Worm (Caenorhabditis elegans) whole organism, L1 larva: ENCODE data around the gene R02D5.10.

Experiments
- C16A3.4 ChIP-seq: fragments of 150-350 bp; optimal IDR thresholded peaks from 2 replicates; lab custom pipeline; 2014; ENCODE audit warnings: missing biosample characterization, missing genetic modification characterization
- C34B4.2 ChIP-seq: sonication (generic microtip); optimal IDR thresholded peaks from 2 replicates; lab custom pipeline; 2017; ENCODE audit warnings: mild to moderate bottlenecking, missing genetic modification characterization, missing compliant biosample characterization
- F16B12.6 ChIP-seq: fragments of 150-350 bp; optimal IDR thresholded peaks from 2 replicates; lab custom pipeline; 2014; ENCODE audit warnings: missing biosample characterization, missing genetic modification characterization
- aha-1 ChIP-seq: fragments of 150-350 bp; optimal IDR thresholded peaks from 2 replicates; lab custom pipeline; 2014; ENCODE audit warnings: missing biosample characterization, missing genetic modification characterization
- alr-1 ChIP-seq: fragments of 200-800 bp; sonication (Bioruptor generic); optimal IDR thresholded peaks from 2 replicates; lab custom pipeline; 2018; ENCODE audit warnings: borderline replicate concordance, mild to moderate bottlenecking, missing genetic modification characterization, missing compliant biosample characterization
- blmp-1 ChIP-seq: fragments of 150-350 bp; optimal IDR thresholded peaks from 2 replicates; lab custom pipeline; 2014; ENCODE audit warnings: missing biosample characterization, missing genetic modification characterization
- ceh-88 ChIP-seq: fragments of 200-800 bp; sonication (Bioruptor generic); IDR thresholded peaks from 2 replicates; pipeline ENCODE4 v1.3.6; 2022; ENCODE audit warnings: missing genetic modification characterization, missing compliant biosample characterization
- efl-1 ChIP-seq, 4 experiments: fragments of 150-350 bp; optimal IDR thresholded peaks in 3 of 4; peaks in 1 of 4; 1 replicate in 1 of 4; 2 replicates in 3 of 4; lab custom pipeline; 2014; ENCODE audit warnings: missing biosample characterization in 2 of 4, missing genetic modification characterization in 2 of 4, missing genetic modification reagents in 2 of 4
- egl-13 ChIP-seq: sonication (generic microtip); optimal IDR thresholded peaks from 2 replicates; lab custom pipeline; 2016; ENCODE audit warnings: missing genotype, missing genetic modification reagents, missing genetic modification characterization, missing compliant biosample characterization
- ets-5 ChIP-seq: fragments of 200-800 bp; sonication (Bioruptor generic); IDR thresholded peaks from 2 replicates; pipeline ENCODE4 v1.3.6; 2022; ENCODE audit warnings: missing genetic modification characterization, missing compliant biosample characterization
- fkh-10 ChIP-seq: sonication (generic microtip); optimal IDR thresholded peaks from 2 replicates; lab custom pipeline; 2017; ENCODE audit warnings: missing biosample characterization, missing genetic modification reagents, missing genetic modification characterization
- fkh-8 ChIP-seq: sonication (generic microtip); optimal IDR thresholded peaks from 2 replicates; lab custom pipeline; 2016; ENCODE audit warnings: mild to moderate bottlenecking, missing genetic modification characterization, missing compliant biosample characterization
- grh-1 ChIP-seq: fragments of 200-800 bp; sonication (Bioruptor generic); IDR thresholded peaks from 2 replicates; pipeline ENCODE4 v1.3.6; 2022; ENCODE audit warnings: missing genetic modification reagents, missing genetic modification characterization, missing compliant biosample characterization
- hlh-4 ChIP-seq: sonication (generic microtip); optimal IDR thresholded peaks from 2 replicates; lab custom pipeline; 2016; ENCODE audit warnings: mild to moderate bottlenecking, missing genetic modification characterization, missing compliant biosample characterization
- isw-1 ChIP-seq: fragments of 200-800 bp; sonication (Bioruptor generic); IDR thresholded peaks from 2 replicates; pipeline ENCODE4 v1.3.6; 2022; ENCODE audit warnings: missing genetic modification characterization, missing compliant biosample characterization
- lin-13 ChIP-seq: fragments of 150-350 bp; optimal IDR thresholded peaks from 2 replicates; lab custom pipeline; 2014; ENCODE audit warnings: missing biosample characterization, missing genetic modification reagents, missing genetic modification characterization
- lin-14 ChIP-seq: fragments of 200-800 bp; sonication (Bioruptor generic); optimal IDR thresholded peaks from 2 replicates; lab custom pipeline; 2018; ENCODE audit warnings: mild to moderate bottlenecking, missing genetic modification characterization, moderate library complexity, missing compliant biosample characterization
- lsy-2 ChIP-seq, 2 experiments: fragments of 150-350 bp; optimal IDR thresholded peaks; 2 replicates each; lab custom pipeline; 2014; ENCODE audit warnings: missing biosample characterization in 2 of 2, missing genetic modification characterization in 2 of 2
- mab-9 ChIP-seq: fragments of 200-800 bp; sonication (Bioruptor generic); IDR thresholded peaks from 2 replicates; pipeline ENCODE4 v1.3.6; 2022; ENCODE audit warnings: missing genetic modification reagents, missing genetic modification characterization, missing compliant biosample characterization
- mef-2 ChIP-seq: fragments of 150-350 bp; optimal IDR thresholded peaks from 2 replicates; lab custom pipeline; 2014; ENCODE audit warnings: missing biosample characterization, missing genetic modification characterization
- nhr-12 ChIP-seq: sonication (generic microtip); optimal IDR thresholded peaks from 2 replicates; lab custom pipeline; 2017; ENCODE audit warnings: missing biosample characterization, missing genetic modification characterization
- nhr-19 ChIP-seq: fragments of 200-800 bp; sonication (Bioruptor generic); conservative IDR thresholded peaks from 2 replicates; pipeline ENCODE4 v1.3.6; 2022; ENCODE audit warnings: missing genetic modification characterization, missing compliant biosample characterization
- nhr-20 ChIP-seq: sonication (generic microtip); optimal IDR thresholded peaks from 2 replicates; lab custom pipeline; 2016; ENCODE audit warnings: mild to moderate bottlenecking, missing genetic modification characterization, missing compliant biosample characterization
- nhr-28 ChIP-seq: fragments of 150-350 bp; optimal IDR thresholded peaks from 2 replicates; lab custom pipeline; 2014; ENCODE audit warnings: missing biosample characterization, missing genetic modification characterization
- nhr-47 ChIP-seq: sonication (generic microtip); optimal IDR thresholded peaks from 2 replicates; lab custom pipeline; 2016; ENCODE audit warnings: mild to moderate bottlenecking, missing genetic modification characterization, moderate library complexity, missing compliant biosample characterization
- nhr-76 ChIP-seq: sonication (generic microtip); optimal IDR thresholded peaks from 2 replicates; lab custom pipeline; 2017; ENCODE audit warnings: missing biosample characterization, missing genetic modification characterization
- nhr-84 ChIP-seq: sonication (generic microtip); optimal IDR thresholded peaks from 2 replicates; lab custom pipeline; 2017; ENCODE audit warnings: missing biosample characterization, missing genetic modification characterization
- pax-3 ChIP-seq: fragments of 200-800 bp; sonication (Bioruptor generic); optimal IDR thresholded peaks from 2 replicates; lab custom pipeline; 2018; ENCODE audit warnings: mild to moderate bottlenecking, missing genetic modification characterization, moderate library complexity, missing compliant biosample characterization
- snpc-4 ChIP-seq: fragments of 150-350 bp; optimal IDR thresholded peaks from 2 replicates; lab custom pipeline; 2014; ENCODE audit warnings: missing biosample characterization, missing genetic modification characterization
- sox-4 ChIP-seq: sonication (generic microtip); optimal IDR thresholded peaks from 2 replicates; lab custom pipeline; 2016; ENCODE audit warnings: missing genetic modification characterization, missing compliant biosample characterization
- swsn-7 ChIP-seq: sonication (generic microtip); optimal IDR thresholded peaks from 2 replicates; lab custom pipeline; 2016; ENCODE audit warnings: missing genetic modification characterization, missing compliant biosample characterization
- tbx-2 ChIP-seq: sonication (generic microtip); optimal IDR thresholded peaks from 2 replicates; lab custom pipeline; 2016; ENCODE audit warnings: missing genetic modification characterization, missing compliant biosample characterization
- tlp-1 ChIP-seq: fragments of 150-350 bp; optimal IDR thresholded peaks from 2 replicates; lab custom pipeline; 2014; ENCODE audit warnings: missing biosample characterization, missing genetic modification characterization
- unc-62 ChIP-seq: fragments of 150-350 bp; optimal IDR thresholded peaks from 2 replicates; lab custom pipeline; 2014; ENCODE audit warnings: missing biosample characterization, missing genetic modification reagents, missing genetic modification characterization
- unc-98 ChIP-seq: fragments of 200-800 bp; sonication (Bioruptor generic); IDR thresholded peaks from 2 replicates; pipeline ENCODE4 v1.3.6; 2022; ENCODE audit warnings: missing genetic modification characterization, missing compliant biosample characterization
- vab-15 ChIP-seq: sonication (generic microtip); optimal IDR thresholded peaks from 2 replicates; lab custom pipeline; 2017; ENCODE audit warnings: missing genotype, mild to moderate bottlenecking, missing genetic modification characterization, missing compliant biosample characterization
- xbp-1 ChIP-seq: sonication (generic microtip); optimal IDR thresholded peaks from 2 replicates; lab custom pipeline; 2016; ENCODE audit warnings: missing genetic modification characterization, missing compliant biosample characterization
- zag-1 ChIP-seq: fragments of 150-350 bp; optimal IDR thresholded peaks from 2 replicates; lab custom pipeline; 2014; ENCODE audit warnings: missing biosample characterization, missing genetic modification characterization
- zip-4 ChIP-seq: fragments of 200-800 bp; sonication (Bioruptor generic); optimal IDR thresholded peaks from 2 replicates; lab custom pipeline; 2018; ENCODE audit warnings: mild to moderate bottlenecking, missing genetic modification characterization, moderate library complexity, missing compliant biosample characterization
- ztf-4 ChIP-seq: fragments of 150-350 bp; optimal IDR thresholded peaks from 2 replicates; lab custom pipeline; 2014; ENCODE audit warnings: missing biosample characterization, missing genetic modification characterization

R02D5.10 gene

DNA sequence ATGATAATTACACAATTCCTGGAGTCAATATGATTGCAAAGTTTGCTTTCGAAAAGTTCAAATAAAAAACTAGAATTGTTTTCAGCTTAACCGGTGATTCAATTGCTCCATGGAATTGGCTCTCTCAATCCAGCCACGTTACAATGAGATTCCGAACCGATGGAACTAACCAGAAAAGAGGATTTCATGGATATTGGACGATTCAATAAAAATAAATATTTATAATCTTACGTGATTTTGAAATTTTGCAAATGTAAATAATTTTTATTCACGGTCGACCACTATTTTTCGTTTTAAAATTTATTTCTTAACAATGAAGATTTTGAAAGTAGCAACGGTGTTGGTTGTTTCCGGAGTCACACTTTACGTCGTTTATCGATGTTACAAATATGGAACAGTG is at the start of gene R02D5.10:
TSS of gene R02D5.10 (plus strand) at position 301 of the 400 bp plus-strand sequence.
- TF ChIP-seq C16A3.4 (tag; lab: Kevin White, UChicago) (no peak), pax-3 (no peak), nhr-47 (tag; lab: Kevin White, UChicago) (no peak), swsn-7 (tag; lab: Kevin White, UChicago) (no peak), nhr-12 (no peak), nhr-28 (tag; lab: Kevin White, UChicago) (no peak), unc-98 (GFP tag; lab: Robert Waterston, UW) (no peak), zag-1 (tag; lab: Kevin White, UChicago) (no peak), nhr-76 (tag; lab: Kevin White, UChicago) (no peak), isw-1 (no peak), sox-4 (tag; lab: Kevin White, UChicago) (no peak), hlh-4 (tag; lab: Kevin White, UChicago) (no peak), nhr-20 (tag; lab: Kevin White, UChicago) (no peak), ztf-4 (no peak), xbp-1 (tag; lab: Kevin White, UChicago) (no peak)

DNA sequence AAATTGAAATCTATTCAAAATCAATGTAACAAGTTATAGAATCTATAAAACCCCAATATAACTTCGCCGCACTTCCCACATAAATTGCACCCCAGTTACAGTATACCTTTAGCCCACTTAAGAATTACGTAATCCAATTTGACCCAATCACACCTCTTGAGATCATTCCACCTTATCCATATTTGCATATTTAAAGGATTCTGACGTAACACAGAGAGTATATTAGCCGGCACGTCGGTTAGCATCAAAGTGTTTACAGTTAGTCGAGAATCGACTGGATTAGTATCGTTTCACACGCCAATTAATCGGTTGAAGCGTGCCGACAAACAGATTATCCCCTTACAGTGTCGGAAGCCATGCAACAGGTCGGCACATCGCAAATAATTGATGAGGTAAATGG is 48.5 kb upstream of the R02D5.10 start:
- TF ChIP-seq grh-1 = no peak
- TF ChIP-seq fkh-8 = no peak
- TF ChIP-seq unc-62 (GFP tag; lab: Kevin White, UChicago) = no peak
- no peak for TF ChIP-seq nhr-12
- no peak for TF ChIP-seq fkh-10 (GFP tag; lab: Kevin White, UChicago)
- no peak for TF ChIP-seq C34B4.2 (tag; lab: Kevin White, UChicago)
- no peak for TF ChIP-seq tlp-1
- TF ChIP-seq C16A3.4 (tag; lab: Kevin White, UChicago) = no peak
- no peak for TF ChIP-seq lsy-2 (tag; optimal IDR thresholded peaks at IDR 0.05; lab: Kevin White, UChicago)
- no peak for TF ChIP-seq snpc-4 (tag; lab: Kevin White, UChicago)
- TF ChIP-seq F16B12.6 = no peak
- TF ChIP-seq mab-9 (GFP tag; lab: Robert Waterston, UW) = no peak
- TF ChIP-seq nhr-84 (tag; lab: Kevin White, UChicago) = no peak
- no peak for TF ChIP-seq alr-1 (tag; lab: Kevin White, UChicago)
- TF ChIP-seq nhr-19 (GFP tag; lab: Robert Waterston, UW) = no peak
- no peak for TF ChIP-seq swsn-7 (tag; lab: Kevin White, UChicago)
- TF ChIP-seq ceh-88 (GFP tag; lab: Robert Waterston, UW) = no peak

DNA sequence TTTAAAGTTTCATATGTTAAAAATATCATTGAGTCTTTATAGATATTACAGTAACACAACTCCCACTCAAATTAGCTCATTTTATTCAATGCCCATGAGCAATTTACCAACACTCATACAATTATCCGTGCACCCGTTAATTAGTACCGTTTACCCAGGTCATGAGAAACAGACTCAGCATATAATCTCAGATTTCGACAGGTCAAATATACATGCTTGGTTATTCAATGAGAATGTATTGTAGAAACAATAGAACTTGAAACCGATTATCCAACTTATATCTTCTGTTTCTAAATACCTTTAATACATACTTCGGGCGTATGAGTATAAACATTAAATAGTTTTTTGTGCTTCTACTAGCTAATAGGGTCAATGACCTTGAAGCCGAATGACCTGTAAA is 45.9 kb upstream of the R02D5.10 start:
- TF ChIP-seq zip-4 (no peak), vab-15 (tag; lab: Kevin White, UChicago) (no peak), lin-14 (no peak), mef-2 (no peak), efl-1 (optimal IDR thresholded peaks at IDR 0.05; lab: Kevin White, UChicago) (no peak), efl-1 (GFP tag; optimal IDR thresholded peaks at IDR 0.05 in 1 of 2; lab: Kevin White, UChicago) (peak in 1 of 2 experiments; percentile 73), nhr-28 (tag; lab: Kevin White, UChicago) (no peak)

DNA sequence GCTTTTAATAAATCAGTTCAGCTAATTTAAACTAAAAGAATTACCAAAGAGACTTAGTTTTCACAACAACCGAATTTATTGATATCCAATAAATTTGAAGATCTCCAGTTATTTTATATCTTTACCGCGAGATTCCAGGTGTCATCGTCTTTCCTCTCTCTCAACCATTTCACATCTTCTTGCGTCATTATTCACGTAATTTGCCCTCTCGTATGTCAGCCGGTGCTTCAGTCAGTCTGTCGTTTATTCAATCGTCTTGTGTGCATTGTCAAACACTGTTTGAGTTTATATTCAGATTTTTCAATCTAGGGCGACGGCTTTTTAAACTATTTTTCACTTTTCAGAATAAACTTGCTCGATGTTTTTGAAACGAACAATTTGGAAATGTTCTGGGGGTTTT is 44.7 kb upstream of the R02D5.10 start:
- no peak for TF ChIP-seq F16B12.6
- no peak for TF ChIP-seq blmp-1 (tag; lab: Kevin White, UChicago)
- TF ChIP-seq lin-13 (GFP tag; lab: Kevin White, UChicago) = no peak
- no peak for TF ChIP-seq ets-5 (GFP tag; lab: Robert Waterston, UW)
- TF ChIP-seq mab-9 (GFP tag; lab: Robert Waterston, UW) = no peak
- TF ChIP-seq egl-13 (tag; lab: Kevin White, UChicago) = no peak
- TF ChIP-seq ceh-88 (GFP tag; lab: Robert Waterston, UW) = no peak
- no peak for TF ChIP-seq tbx-2 (tag; lab: Kevin White, UChicago)
- TF ChIP-seq nhr-19 (GFP tag; lab: Robert Waterston, UW) = no peak
- TF ChIP-seq tlp-1 = no peak
- TF ChIP-seq aha-1 = no peak
- TF ChIP-seq nhr-12 = no peak
